In genomic region chrX:5332259-5332862, dm6 we compare ENCODE assay signal across 1 fruit fly cellular context.
A peak's percentile ranks its signal among the peaks of the same experiment; 100 is the strongest.
TF ChIP-seq lines count a peak whose summit lies in the region.

Gene CanB, plus strand, starts transcription at chrX:5332499.

TF ChIP-seq in whole organism, embryonic, 481 proteins besides CTCF, POLR2A, EP300 and RAD21 (continued from another document and continues in another):
- no peak for TF ChIP-seq CG14050 (GFP tag; IDR thresholded peaks at IDR 0.05; lab: Robert Waterston, UW)
- TF ChIP-seq seq (GFP tag; IDR thresholded peaks at IDR 0.05; lab: Robert Waterston, UW), result no peak
- TF ChIP-seq CG1832 (GFP tag; optimal IDR thresholded peaks at IDR 0.05; lab: Kevin White, UChicago), result no peak
- TF ChIP-seq B-H2 (GFP tag; optimal IDR thresholded peaks at IDR 0.05; lab: Kevin White, UChicago), result no peak
- TF ChIP-seq tin (GFP tag; optimal IDR thresholded peaks at IDR 0.05; lab: Kevin White, UChicago), result peak; percentile 28
- peak; percentile 23 for TF ChIP-seq CG7839 (tag; optimal IDR thresholded peaks at IDR 0.05; lab: Kevin White, UChicago)
- TF ChIP-seq bsh (GFP tag; optimal IDR thresholded peaks at IDR 0.05; lab: Kevin White, UChicago), result no peak
- no peak for TF ChIP-seq CG7556 (GFP tag; optimal IDR thresholded peaks at IDR 0.05; lab: Kevin White, UChicago)
- TF ChIP-seq CG1024 (GFP tag; IDR thresholded peaks at IDR 0.05; lab: Robert Waterston, UW), result no peak
- TF ChIP-seq knrl (GFP tag; IDR thresholded peaks at IDR 0.05; lab: Robert Waterston, UW; ENCODE audit: partially characterized antibody), result peak; percentile 70
- no peak for TF ChIP-seq Adf1 (GFP tag; IDR thresholded peaks at IDR 0.05; lab: Robert Waterston, UW)
- TF ChIP-seq run (tag; optimal IDR thresholded peaks at IDR 0.05; lab: Kevin White, UChicago), result no peak
- TF ChIP-seq CG15696 (tag; optimal IDR thresholded peaks at IDR 0.05; lab: Kevin White, UChicago), result no peak
- no peak for TF ChIP-seq CG12219 (GFP tag; optimal IDR thresholded peaks at IDR 0.05; lab: Kevin White, UChicago)
- TF ChIP-seq chif (GFP tag; optimal IDR thresholded peaks at IDR 0.05; lab: Kevin White, UChicago), result peak in 1 of 2 experiments; percentile 2
- peak; percentile 23 for TF ChIP-seq Sox102F (GFP tag; optimal IDR thresholded peaks at IDR 0.05; lab: Kevin White, UChicago)
- peak; percentile 74 for TF ChIP-seq BEAF-32 (GFP tag; optimal IDR thresholded peaks at IDR 0.05; lab: Kevin White, UChicago)
- TF ChIP-seq Gsc (GFP tag; IDR thresholded peaks at IDR 0.05; lab: Robert Waterston, UW), result no peak
- no peak for TF ChIP-seq Kr (GFP tag; optimal IDR thresholded peaks at IDR 0.05; lab: Kevin White, UChicago)
- no peak for TF ChIP-seq CG31224 (GFP tag; IDR thresholded peaks at IDR 0.05; lab: Robert Waterston, UW)
- peak; percentile 20 for TF ChIP-seq Abd-B (GFP tag; optimal IDR thresholded peaks at IDR 0.05; lab: Kevin White, UChicago)
- 0 out of 2 replicates have a peak, but pooled peaks have one; percentile 10 for TF ChIP-seq lmd (GFP tag; IDR thresholded peaks at IDR 0.05; lab: Robert Waterston, UW)
- no peak for TF ChIP-seq prd (optimal IDR thresholded peaks at IDR 0.05; lab: Kevin White, UChicago)
- TF ChIP-seq prd (GFP tag; IDR thresholded peaks at IDR 0.05; lab: Robert Waterston, UW), result 0 out of 3 replicates have a peak, but pooled peaks have one; percentile 36
- TF ChIP-seq zf30C (GFP tag; optimal IDR thresholded peaks at IDR 0.05; lab: Kevin White, UChicago), result no peak
- TF ChIP-seq pzg (GFP tag; optimal IDR thresholded peaks at IDR 0.05; lab: Kevin White, UChicago), result peak; percentile 29
- peak; percentile 39 for TF ChIP-seq CG33213 (GFP tag; optimal IDR thresholded peaks at IDR 0.05; lab: Kevin White, UChicago)
- TF ChIP-seq CG12391 (tag; optimal IDR thresholded peaks at IDR 0.05; lab: Kevin White, UChicago), result peak; percentile 26
- no peak for TF ChIP-seq CG6175 (GFP tag; IDR thresholded peaks at IDR 0.05; lab: Robert Waterston, UW)
- peak; percentile 8 for TF ChIP-seq Fer3 (tag; optimal IDR thresholded peaks at IDR 0.05; lab: Kevin White, UChicago)
- TF ChIP-seq lola (GFP tag; optimal IDR thresholded peaks at IDR 0.05; lab: Kevin White, UChicago), result no peak
- no peak for TF ChIP-seq CG18262 (tag; optimal IDR thresholded peaks at IDR 0.05; lab: Kevin White, UChicago)
- no peak for TF ChIP-seq Deaf1 (tag; optimal IDR thresholded peaks at IDR 0.05; lab: Kevin White, UChicago)
- TF ChIP-seq emc (GFP tag; optimal IDR thresholded peaks at IDR 0.05; lab: Kevin White, UChicago), result no peak
- no peak for TF ChIP-seq ttk (GFP tag; IDR thresholded peaks at IDR 0.05; lab: Robert Waterston, UW)
- TF ChIP-seq CG14965 (GFP tag; optimal IDR thresholded peaks at IDR 0.05; lab: Kevin White, UChicago; ENCODE audit: borderline replicate concordance), result no peak
- TF ChIP-seq CG17186 (GFP tag; optimal IDR thresholded peaks at IDR 0.05; lab: Kevin White, UChicago), result no peak
- peak; percentile 9 for TF ChIP-seq CG2678 (tag; optimal IDR thresholded peaks at IDR 0.05; lab: Kevin White, UChicago)
- no peak for TF ChIP-seq Ptx1 (GFP tag; IDR thresholded peaks at IDR 0.05; lab: Robert Waterston, UW)
- no peak for TF ChIP-seq twi (tag; optimal IDR thresholded peaks at IDR 0.05; lab: Kevin White, UChicago)
- TF ChIP-seq nmo (GFP tag; optimal IDR thresholded peaks at IDR 0.05; lab: Kevin White, UChicago), result peak; percentile 28
- no peak for TF ChIP-seq CG1647 (GFP tag; optimal IDR thresholded peaks at IDR 0.05; lab: Kevin White, UChicago)
- TF ChIP-seq BtbVII (GFP tag; optimal IDR thresholded peaks at IDR 0.05; lab: Kevin White, UChicago), result no peak
- TF ChIP-seq slbo (GFP tag; IDR thresholded peaks at IDR 0.05; lab: Robert Waterston, UW), result no peak; the same call in 1 of the 2 replicates
- no peak for TF ChIP-seq pho (GFP tag; optimal IDR thresholded peaks at IDR 0.05; lab: Kevin White, UChicago)
- TF ChIP-seq CG17568 (GFP tag; optimal IDR thresholded peaks at IDR 0.05; lab: Kevin White, UChicago), result no peak
- TF ChIP-seq row (GFP tag; IDR thresholded peaks at IDR 0.05; lab: Robert Waterston, UW), result peak; percentile 78
- no peak for TF ChIP-seq exex (tag; optimal IDR thresholded peaks at IDR 0.05; lab: Kevin White, UChicago)
- peak; percentile 17 for TF ChIP-seq ftz-f1 (GFP tag; optimal IDR thresholded peaks at IDR 0.05; lab: Kevin White, UChicago)
- no peak for TF ChIP-seq odd (GFP tag; optimal IDR thresholded peaks at IDR 0.05; lab: Kevin White, UChicago)
- no peak for TF ChIP-seq nau (GFP tag; optimal IDR thresholded peaks at IDR 0.05; lab: Kevin White, UChicago)
- peak; percentile 45; the same call in 2 of the 3 replicates for TF ChIP-seq HLH4C (GFP tag; IDR thresholded peaks at IDR 0.05; lab: Robert Waterston, UW; ENCODE audit: partially characterized antibody)
- peak; percentile 55; the same call in 2 of the 3 replicates for TF ChIP-seq Doc3 (GFP tag; IDR thresholded peaks at IDR 0.05; lab: Robert Waterston, UW; ENCODE audit: partially characterized antibody)
- no peak for TF ChIP-seq p53 (GFP tag; optimal IDR thresholded peaks at IDR 0.05; lab: Kevin White, UChicago)
- TF ChIP-seq Pdp1 (GFP tag; optimal IDR thresholded peaks at IDR 0.05; lab: Kevin White, UChicago), result no peak
- no peak for TF ChIP-seq ab (GFP tag; optimal IDR thresholded peaks at IDR 0.05; lab: Kevin White, UChicago)
- peak; percentile 26 for TF ChIP-seq CG30403 (GFP tag; optimal IDR thresholded peaks at IDR 0.05; lab: Kevin White, UChicago)
- no peak for TF ChIP-seq CG17802 (tag; optimal IDR thresholded peaks at IDR 0.05; lab: Kevin White, UChicago)
- TF ChIP-seq nerfin-1 (tag; optimal IDR thresholded peaks at IDR 0.05; lab: Kevin White, UChicago), result peak; percentile 39
- TF ChIP-seq Hsf (GFP tag; optimal IDR thresholded peaks at IDR 0.05; lab: Kevin White, UChicago), result no peak
- TF ChIP-seq CoRest (tag; optimal IDR thresholded peaks at IDR 0.05; lab: Kevin White, UChicago), result peak; percentile 11
- no peak for TF ChIP-seq ap (GFP tag; IDR thresholded peaks at IDR 0.05; lab: Robert Waterston, UW)
- peak; percentile 28 for TF ChIP-seq CG2120 (GFP tag; optimal IDR thresholded peaks at IDR 0.05; lab: Kevin White, UChicago)
- peak; percentile 6 for TF ChIP-seq CG2712 (tag; optimal IDR thresholded peaks at IDR 0.05; lab: Kevin White, UChicago)
- TF ChIP-seq ems (GFP tag; optimal IDR thresholded peaks at IDR 0.05; lab: Kevin White, UChicago), result no peak
- no peak for TF ChIP-seq CG11247 (GFP tag; IDR thresholded peaks at IDR 0.05; lab: Robert Waterston, UW)
- no peak for TF ChIP-seq jigr1 (GFP tag; IDR thresholded peaks at IDR 0.05; lab: Robert Waterston, UW)
- no peak for TF ChIP-seq caup (GFP tag; optimal IDR thresholded peaks at IDR 0.05; lab: Kevin White, UChicago; ENCODE audit: severe bottlenecking)
- no peak for TF ChIP-seq CG10209 (GFP tag; optimal IDR thresholded peaks at IDR 0.05; lab: Kevin White, UChicago)
- TF ChIP-seq CG32532 (GFP tag; IDR thresholded peaks at IDR 0.05; lab: Robert Waterston, UW), result 0 out of 2 replicates have a peak, but pooled peaks have one; percentile 11
- no peak for TF ChIP-seq ro (GFP tag; IDR thresholded peaks at IDR 0.05; lab: Robert Waterston, UW)
- no peak for TF ChIP-seq CG10979 (tag; optimal IDR thresholded peaks at IDR 0.05; lab: Kevin White, UChicago)
- TF ChIP-seq CG11456 (GFP tag; IDR thresholded peaks at IDR 0.05; lab: Robert Waterston, UW), result 0 out of 3 replicates have a peak, but pooled peaks have one; percentile 64
- TF ChIP-seq zen (tag; optimal IDR thresholded peaks at IDR 0.05; lab: Kevin White, UChicago), result peak; percentile 57
- 0 out of 3 replicates have a peak, but pooled peaks have one; percentile 5 for TF ChIP-seq CG7963 (GFP tag; IDR thresholded peaks at IDR 0.05; lab: Robert Waterston, UW; ENCODE audit: partially characterized antibody)
- no peak for TF ChIP-seq Aef1 (GFP tag; IDR thresholded peaks at IDR 0.05; lab: Robert Waterston, UW)
- no peak for TF ChIP-seq Awh (GFP tag; IDR thresholded peaks at IDR 0.05; lab: Robert Waterston, UW)
- TF ChIP-seq gcm (GFP tag; optimal IDR thresholded peaks at IDR 0.05; lab: Kevin White, UChicago), result no peak
- TF ChIP-seq hbn (GFP tag; IDR thresholded peaks at IDR 0.05; lab: Robert Waterston, UW; ENCODE audit: partially characterized antibody), result peak; percentile 52; the same call in 1 of the 2 replicates
- no peak for TF ChIP-seq Mes4 (GFP tag; optimal IDR thresholded peaks at IDR 0.05; lab: Kevin White, UChicago)
- TF ChIP-seq CG12744 (GFP tag; optimal IDR thresholded peaks at IDR 0.05; lab: Kevin White, UChicago), result peak; percentile 42
- no peak for TF ChIP-seq dmrt11E (tag; optimal IDR thresholded peaks at IDR 0.05; lab: Kevin White, UChicago)
- TF ChIP-seq cg (GFP tag; optimal IDR thresholded peaks at IDR 0.05; lab: Kevin White, UChicago), result no peak
- TF ChIP-seq zfh1 (GFP tag; IDR thresholded peaks at IDR 0.05; lab: Robert Waterston, UW), result no peak
- no peak for TF ChIP-seq klu (GFP tag; IDR thresholded peaks at IDR 0.05; lab: Robert Waterston, UW)
- 0 out of 4 replicates have a peak, but pooled peaks have one; percentile 33 for TF ChIP-seq chinmo (GFP tag; IDR thresholded peaks at IDR 0.05; lab: Robert Waterston, UW; ENCODE audit: partially characterized antibody)
- peak; percentile 34 for TF ChIP-seq CG15514 (GFP tag; optimal IDR thresholded peaks at IDR 0.05; lab: Kevin White, UChicago)
- TF ChIP-seq HLH54F (GFP tag; optimal IDR thresholded peaks at IDR 0.05; lab: Kevin White, UChicago), result no peak
- TF ChIP-seq Oaz (GFP tag; IDR thresholded peaks at IDR 0.05; lab: Robert Waterston, UW), result no peak
- 0 out of 2 replicates have a peak, but pooled peaks have one; percentile 31 for TF ChIP-seq vvl (GFP tag; IDR thresholded peaks at IDR 0.05; lab: Robert Waterston, UW)
- no peak for TF ChIP-seq CG4707 (GFP tag; optimal IDR thresholded peaks at IDR 0.05; lab: Kevin White, UChicago)
- no peak for TF ChIP-seq Camta (GFP tag; optimal IDR thresholded peaks at IDR 0.05; lab: Kevin White, UChicago)
- peak; percentile 4 for TF ChIP-seq Dp (GFP tag; optimal IDR thresholded peaks at IDR 0.05; lab: Kevin White, UChicago)
- no peak; the same call in 1 of the 2 replicates for TF ChIP-seq nerfin-2 (GFP tag; IDR thresholded peaks at IDR 0.05; lab: Robert Waterston, UW; ENCODE audit: partially characterized antibody)
- no peak for TF ChIP-seq C15 (GFP tag; IDR thresholded peaks at IDR 0.05; lab: Robert Waterston, UW)
- no peak for TF ChIP-seq CG30020 (tag; optimal IDR thresholded peaks at IDR 0.05; lab: Kevin White, UChicago)
- peak; percentile 55; the same call in 1 of the 3 replicates for TF ChIP-seq CG34224 (GFP tag; IDR thresholded peaks at IDR 0.05; lab: Robert Waterston, UW; ENCODE audit: partially characterized antibody)
- TF ChIP-seq sens (GFP tag; lab: Kevin White, UChicago), result peak; percentile 82
- no peak for TF ChIP-seq pb (GFP tag; optimal IDR thresholded peaks at IDR 0.05; lab: Kevin White, UChicago)
- TF ChIP-seq peb (GFP tag; IDR thresholded peaks at IDR 0.05; lab: Robert Waterston, UW), result no peak
- no peak for TF ChIP-seq CG6689 (GFP tag; IDR thresholded peaks at IDR 0.05; lab: Robert Waterston, UW)
- TF ChIP-seq gem (tag; optimal IDR thresholded peaks at IDR 0.05; lab: Kevin White, UChicago), result peak; percentile 29
- TF ChIP-seq CG13624 (GFP tag; optimal IDR thresholded peaks at IDR 0.05; lab: Kevin White, UChicago), result peak; percentile 21
- TF ChIP-seq CG6791 (GFP tag; IDR thresholded peaks at IDR 0.05; lab: Robert Waterston, UW; ENCODE audit: partially characterized antibody), result peak; percentile 74
- no peak for TF ChIP-seq CG3847 (GFP tag; IDR thresholded peaks at IDR 0.05; lab: Robert Waterston, UW)
- TF ChIP-seq MTF-1 (GFP tag; optimal IDR thresholded peaks at IDR 0.05; lab: Kevin White, UChicago; ENCODE audit: borderline replicate concordance), result no peak
- no peak for TF ChIP-seq abd-A (tag; optimal IDR thresholded peaks at IDR 0.05; lab: Kevin White, UChicago)
- TF ChIP-seq Lpt (GFP tag; optimal IDR thresholded peaks at IDR 0.05; lab: Kevin White, UChicago), result no peak
- no peak for TF ChIP-seq CG1602 (GFP tag; optimal IDR thresholded peaks at IDR 0.05; lab: Kevin White, UChicago)
- peak; percentile 38 for TF ChIP-seq CG3995 (GFP tag; optimal IDR thresholded peaks at IDR 0.05; lab: Kevin White, UChicago)
- TF ChIP-seq CG11695 (GFP tag; IDR thresholded peaks at IDR 0.05; lab: Robert Waterston, UW), result no peak
- no peak for TF ChIP-seq CG31365 (tag; optimal IDR thresholded peaks at IDR 0.05; lab: Kevin White, UChicago)
- no peak for TF ChIP-seq Gug (GFP tag; IDR thresholded peaks at IDR 0.05; lab: Robert Waterston, UW)
- TF ChIP-seq Nf-YC (tag; optimal IDR thresholded peaks at IDR 0.05; lab: Kevin White, UChicago), result no peak
- TF ChIP-seq Stat92E (GFP tag; optimal IDR thresholded peaks at IDR 0.05; lab: Kevin White, UChicago), result no peak
- no peak for TF ChIP-seq CG17912 (GFP tag; optimal IDR thresholded peaks at IDR 0.05; lab: Kevin White, UChicago)
- peak; percentile 48 for TF ChIP-seq Lhr (GFP tag; optimal IDR thresholded peaks at IDR 0.05; lab: Kevin White, UChicago)
- no peak for TF ChIP-seq Poxn (GFP tag; IDR thresholded peaks at IDR 0.05; lab: Robert Waterston, UW)
- peak; percentile 24; the same call in 1 of the 3 replicates for TF ChIP-seq zen2 (GFP tag; IDR thresholded peaks at IDR 0.05; lab: Robert Waterston, UW; ENCODE audit: partially characterized antibody)
- TF ChIP-seq Atf-2 (GFP tag; optimal IDR thresholded peaks at IDR 0.05; lab: Kevin White, UChicago), result no peak
- TF ChIP-seq crp (GFP tag; optimal IDR thresholded peaks at IDR 0.05; lab: Kevin White, UChicago), result peak in 1 of 2 experiments; percentile 46
- TF ChIP-seq CG12104 (GFP tag; optimal IDR thresholded peaks at IDR 0.05; lab: Kevin White, UChicago), result no peak
- TF ChIP-seq CG9932 (GFP tag; IDR thresholded peaks at IDR 0.05; lab: Robert Waterston, UW), result peak; percentile 34; the same call in 1 of the 2 replicates
- TF ChIP-seq shn (GFP tag; optimal IDR thresholded peaks at IDR 0.05; lab: Kevin White, UChicago), result no peak
- no peak for TF ChIP-seq CG15011 (GFP tag; optimal IDR thresholded peaks at IDR 0.05; lab: Kevin White, UChicago)
- 0 out of 2 replicates have a peak, but pooled peaks have one; percentile 35 for TF ChIP-seq CG17328 (GFP tag; IDR thresholded peaks at IDR 0.05; lab: Robert Waterston, UW)
- TF ChIP-seq CG8290 (GFP tag; optimal IDR thresholded peaks at IDR 0.05; lab: Kevin White, UChicago), result peak; percentile 53
- TF ChIP-seq CG8290 (tag; optimal IDR thresholded peaks at IDR 0.05; lab: Kevin White, UChicago), result peak; percentile 10 to 30
- TF ChIP-seq tna (GFP tag; IDR thresholded peaks at IDR 0.05; lab: Robert Waterston, UW; ENCODE audit: partially characterized antibody), result no peak
- TF ChIP-seq CG14710 (tag; optimal IDR thresholded peaks at IDR 0.05; lab: Kevin White, UChicago), result peak; percentile 23
- no peak for TF ChIP-seq en (GFP tag; optimal IDR thresholded peaks at IDR 0.05; lab: Kevin White, UChicago)
- TF ChIP-seq aop (GFP tag; IDR thresholded peaks at IDR 0.05; lab: Robert Waterston, UW), result no peak
